Fruit fly (Drosophila melanogaster): ENCODE measurements around the gene nau.

Gene nau

dm6 chr3R:23674369-23674768 lies 43.8 kb downstream of the nau start:
- TF ChIP-seq ss (GFP tag; optimal IDR thresholded peaks at IDR 0.05) (no peak), Met (GFP tag; optimal IDR thresholded peaks at IDR 0.05) (peak; percentile 32), Sox15 (GFP tag; optimal IDR thresholded peaks at IDR 0.05) (no peak), CG11902 (GFP tag; optimal IDR thresholded peaks at IDR 0.05) (no peak), CG32006 (GFP tag; optimal IDR thresholded peaks at IDR 0.05) (peak; percentile 58), vri (GFP tag; optimal IDR thresholded peaks at IDR 0.05) (no peak), dsx (GFP tag; optimal IDR thresholded peaks at IDR 0.05; ENCODE audit: poor library complexity, severe bottlenecking) (no peak), CG10631 (GFP tag; optimal IDR thresholded peaks at IDR 0.05) (no peak), CG11762 (GFP tag; optimal IDR thresholded peaks at IDR 0.05; ENCODE audit: insufficient read depth) (no peak), OdsH (GFP tag; optimal IDR thresholded peaks at IDR 0.05) (peak; percentile 35), Sox14 (GFP tag; optimal IDR thresholded peaks at IDR 0.05) (no peak), esn (GFP tag; optimal IDR thresholded peaks at IDR 0.05) (peak; percentile 49), CG8119 (GFP tag; IDR thresholded peaks at IDR 0.05) (peak; percentile 37; the same call in 1 of the 3 replicates), Lpt (GFP tag; optimal IDR thresholded peaks at IDR 0.05) (no peak), CG4318 (GFP tag; optimal IDR thresholded peaks at IDR 0.05) (no peak), CG8632 (GFP tag; optimal IDR thresholded peaks at IDR 0.05) (peak; percentile 22), Hr39 (GFP tag; optimal IDR thresholded peaks at IDR 0.05) (peak; percentile 5), CG8319 (GFP tag; optimal IDR thresholded peaks at IDR 0.05) (no peak), topi (GFP tag; optimal IDR thresholded peaks at IDR 0.05) (peak; percentile 29), achi (GFP tag; optimal IDR thresholded peaks at IDR 0.05) (peak; percentile 19), pdm3 (GFP tag; optimal IDR thresholded peaks at IDR 0.05) (peak; percentile 35), Eip78C (GFP tag) (peak; percentile 86), Eip75B (GFP tag; optimal IDR thresholded peaks at IDR 0.05) (peak; percentile 55), Hr4 (GFP tag; optimal IDR thresholded peaks at IDR 0.05) (peak; percentile 37), CG7368 (GFP tag; optimal IDR thresholded peaks at IDR 0.05) (no peak), fkh (GFP tag; optimal IDR thresholded peaks at IDR 0.05) (no peak), salr (GFP tag; optimal IDR thresholded peaks at IDR 0.05) (no peak), CG31627 (GFP tag; optimal IDR thresholded peaks at IDR 0.05) (peak; percentile 24), eg (GFP tag; IDR thresholded peaks at IDR 0.05) (0 out of 3 replicates have a peak, but pooled peaks have one; percentile 12), CG3032 (tag; optimal IDR thresholded peaks at IDR 0.05) (no peak), CG3919 (GFP tag; optimal IDR thresholded peaks at IDR 0.05) (peak; percentile 1), svp (GFP tag) (peak; percentile 76), CG34406 (GFP tag; optimal IDR thresholded peaks at IDR 0.05) (peak; percentile 44), dac (GFP tag; optimal IDR thresholded peaks at IDR 0.05) (peak; percentile 24), net (GFP tag; optimal IDR thresholded peaks at IDR 0.05) (peak; percentile 37), Sox102F (GFP tag; optimal IDR thresholded peaks at IDR 0.05) (peak; percentile 42), CG6792 (GFP tag; optimal IDR thresholded peaks at IDR 0.05) (peak; percentile 42), CG15336 (GFP tag; IDR thresholded peaks at IDR 0.05) (peak; percentile 59), Ets96B (tag; optimal IDR thresholded peaks at IDR 0.05) (no peak), lz (GFP tag; optimal IDR thresholded peaks at IDR 0.05) (peak; percentile 25), Smox (GFP tag; optimal IDR thresholded peaks at IDR 0.05) (peak; percentile 38), spab (GFP tag; optimal IDR thresholded peaks at IDR 0.05) (no peak), CG6276 (GFP tag; optimal IDR thresholded peaks at IDR 0.05) (no peak), CG10669 (GFP tag; optimal IDR thresholded peaks at IDR 0.05) (no peak), Hr38 (GFP tag; optimal IDR thresholded peaks at IDR 0.05) (no peak)
